Worm (Caenorhabditis elegans) whole organism, L4/young adult: ENCODE results near the gene chmp-7.

Experiments
- dao-5 ChIP-seq: sonication (generic microtip); optimal IDR thresholded peaks from 2 replicates; lab custom pipeline; 2016; ENCODE audit warnings: missing genotype, missing genetic modification characterization, moderate library complexity, missing compliant biosample characterization
- him-1 ChIP-seq: sonication (generic microtip); optimal IDR thresholded peaks from 2 replicates; lab custom pipeline; 2016; ENCODE audit warnings: missing genotype, missing genetic modification reagents, missing genetic modification characterization, missing compliant biosample characterization

- TF ChIP-seq him-1 (peak; percentile 41), dao-5 (tag; lab: Kevin White, UChicago) (no peak)
Measured at ce11 chrII:9057035-9057668, 2.4 kb downstream of the chmp-7 start, which contains the start of gene rpl-32.
